Fruit fly (Drosophila melanogaster): ENCODE measurements around the gene GXIVsPLA2.

The GXIVsPLA2 gene

DNA sequence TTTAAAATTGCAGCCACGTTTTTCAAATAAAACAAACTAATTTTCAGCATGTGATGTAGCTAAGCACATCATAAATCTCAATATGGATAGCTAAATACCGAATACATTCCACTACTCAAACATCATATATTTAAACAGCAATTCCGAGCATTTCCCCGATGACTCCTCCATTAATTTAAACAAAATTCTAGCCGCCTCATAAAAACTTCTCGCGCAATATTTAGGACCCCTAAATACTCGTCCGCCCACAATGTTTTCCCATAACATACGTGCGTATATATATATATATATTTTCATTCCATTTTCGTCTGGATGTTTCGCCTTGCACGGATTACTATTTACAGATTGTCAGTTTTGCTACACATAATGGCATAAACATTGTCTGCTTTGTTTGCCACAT lies 41.1 kb downstream of the GXIVsPLA2 start:
- no peak for TF ChIP-seq Blimp-1 (GFP tag; optimal IDR thresholded peaks at IDR 0.05)
- TF ChIP-seq ss (GFP tag; optimal IDR thresholded peaks at IDR 0.05) = no peak
- TF ChIP-seq lz (GFP tag; optimal IDR thresholded peaks at IDR 0.05) = no peak
- TF ChIP-seq dac (GFP tag; optimal IDR thresholded peaks at IDR 0.05) = no peak
- no peak for TF ChIP-seq Hr38 (GFP tag; optimal IDR thresholded peaks at IDR 0.05)
- TF ChIP-seq dsx (GFP tag; optimal IDR thresholded peaks at IDR 0.05; ENCODE audit: poor library complexity, severe bottlenecking) = no peak

DNA sequence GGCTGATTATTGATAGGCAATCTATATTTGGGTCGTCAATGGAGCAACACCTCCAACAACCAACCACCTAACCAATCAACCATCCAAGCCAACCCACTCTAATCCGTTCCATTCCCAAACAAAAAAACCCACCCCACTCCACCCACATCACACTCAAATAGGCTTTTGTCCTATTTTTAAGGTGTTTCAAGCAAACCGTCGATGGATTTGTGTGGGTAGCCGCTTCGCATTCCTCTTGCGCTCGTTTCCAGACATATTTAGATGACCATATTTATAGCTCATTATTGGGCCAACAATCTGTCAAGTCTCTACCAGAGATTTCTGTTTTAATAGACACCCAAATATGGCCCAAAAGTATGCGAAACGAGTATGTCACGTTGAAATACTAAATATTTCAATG lies 43.3 kb downstream of the GXIVsPLA2 start:
- no peak for TF ChIP-seq CG3919 (GFP tag; optimal IDR thresholded peaks at IDR 0.05)
- TF ChIP-seq dac (GFP tag; optimal IDR thresholded peaks at IDR 0.05) = no peak

DNA sequence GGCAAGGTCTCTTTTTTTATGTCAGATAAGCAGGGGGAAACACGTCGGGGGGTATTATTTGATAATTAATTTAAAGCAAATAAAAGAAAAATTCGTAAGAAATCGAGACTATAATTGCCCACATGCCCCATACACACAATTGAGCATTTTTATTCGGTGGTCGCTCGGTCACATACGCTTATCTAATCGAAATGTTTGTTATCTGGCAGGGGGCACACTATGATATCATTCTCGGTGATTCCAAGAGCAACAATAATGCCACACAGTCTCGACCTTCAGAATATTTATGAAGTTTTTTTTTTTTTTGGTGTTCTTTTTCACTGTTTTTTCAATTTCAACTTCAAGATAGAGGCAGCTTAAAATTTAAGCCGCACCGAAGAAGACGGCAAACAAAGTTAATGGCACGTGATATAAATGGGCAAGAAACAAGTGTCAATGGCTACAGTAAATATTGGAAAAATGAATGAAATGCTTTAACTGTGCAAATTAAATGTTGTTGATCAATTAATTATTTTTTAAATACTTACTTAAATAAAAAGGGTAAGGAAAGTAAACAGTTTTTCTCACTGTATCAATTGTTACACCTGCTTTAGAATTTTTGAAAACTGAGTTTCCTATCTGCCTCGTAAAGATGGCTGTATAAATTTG lies 44.6 kb downstream of the GXIVsPLA2 start:
- TF ChIP-seq CG8632 (GFP tag; optimal IDR thresholded peaks at IDR 0.05) = peak; percentile 37
- TF ChIP-seq Met (GFP tag; optimal IDR thresholded peaks at IDR 0.05) = peak; percentile 32
- no peak for TF ChIP-seq CG32006 (GFP tag; optimal IDR thresholded peaks at IDR 0.05)
- TF ChIP-seq svp (GFP tag) = no peak
- TF ChIP-seq vri (GFP tag; optimal IDR thresholded peaks at IDR 0.05) = peak; percentile 76
- peak; percentile 79 for TF ChIP-seq fkh (GFP tag; optimal IDR thresholded peaks at IDR 0.05)
- peak; percentile 38 for TF ChIP-seq esn (GFP tag; optimal IDR thresholded peaks at IDR 0.05)
- peak; percentile 69 for TF ChIP-seq Eip78C (GFP tag)
- TF ChIP-seq eg (GFP tag; IDR thresholded peaks at IDR 0.05) = no peak

DNA sequence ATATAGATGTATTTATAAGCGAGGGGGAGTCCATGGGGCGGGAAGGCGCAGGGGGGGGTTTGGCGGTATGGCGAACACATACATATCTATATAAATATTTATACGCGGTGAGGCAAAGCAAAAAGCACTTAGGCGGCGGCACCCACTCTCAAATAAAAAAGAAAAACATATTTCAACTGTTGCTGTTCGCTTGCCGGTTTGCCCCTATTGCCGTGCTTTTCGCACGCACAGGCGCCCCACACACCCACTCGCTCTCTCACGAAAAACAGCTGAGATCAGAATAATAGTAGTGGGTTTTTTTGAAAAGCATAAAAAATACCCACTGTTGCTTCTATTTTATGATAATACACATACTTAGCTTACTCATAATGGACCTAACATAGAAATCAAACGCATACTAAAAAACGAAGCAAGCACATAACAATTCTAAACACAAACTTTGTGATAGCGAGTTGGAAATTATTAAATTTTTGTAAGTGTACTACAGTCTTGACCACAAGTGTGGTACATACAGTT lies 46.3 kb downstream of the GXIVsPLA2 start:
- TF ChIP-seq fkh (GFP tag; optimal IDR thresholded peaks at IDR 0.05) = peak; percentile 94
- no peak; the same call in 2 of the 3 replicates for TF ChIP-seq CG6163 (GFP tag; IDR thresholded peaks at IDR 0.05)
- TF ChIP-seq vri (GFP tag; optimal IDR thresholded peaks at IDR 0.05) = peak; percentile 59
- peak; percentile 50 for TF ChIP-seq CG31627 (GFP tag; optimal IDR thresholded peaks at IDR 0.05)
- TF ChIP-seq CG10631 (GFP tag; optimal IDR thresholded peaks at IDR 0.05) = peak; percentile 23
- TF ChIP-seq cyc (GFP tag; optimal IDR thresholded peaks at IDR 0.05) = peak; percentile 39
- TF ChIP-seq CG7368 (GFP tag; optimal IDR thresholded peaks at IDR 0.05) = no peak
- TF ChIP-seq CG3919 (GFP tag; optimal IDR thresholded peaks at IDR 0.05) = peak; percentile 45
- TF ChIP-seq CG6854 (GFP tag; optimal IDR thresholded peaks at IDR 0.05) = no peak
- no peak for TF ChIP-seq CG34406 (GFP tag; optimal IDR thresholded peaks at IDR 0.05)
- TF ChIP-seq Lpt (GFP tag; optimal IDR thresholded peaks at IDR 0.05) = peak; percentile 76
- peak; percentile 37 for TF ChIP-seq CG6792 (GFP tag; optimal IDR thresholded peaks at IDR 0.05)
- TF ChIP-seq CG10669 (GFP tag; optimal IDR thresholded peaks at IDR 0.05) = no peak
- no peak for TF ChIP-seq Eip93F (GFP tag; optimal IDR thresholded peaks at IDR 0.05)
- TF ChIP-seq OdsH (GFP tag; optimal IDR thresholded peaks at IDR 0.05) = peak; percentile 70
- TF ChIP-seq Eip75B (GFP tag; optimal IDR thresholded peaks at IDR 0.05) = no peak
- peak; percentile 60 for TF ChIP-seq Gug (GFP tag; IDR thresholded peaks at IDR 0.05)
- TF ChIP-seq Sox14 (GFP tag; optimal IDR thresholded peaks at IDR 0.05) = peak; percentile 62
- no peak for TF ChIP-seq CG9139 (GFP tag; optimal IDR thresholded peaks at IDR 0.05)
- peak; percentile 32 for TF ChIP-seq lz (GFP tag; optimal IDR thresholded peaks at IDR 0.05)
- no peak for TF ChIP-seq fd85E (GFP tag; optimal IDR thresholded peaks at IDR 0.05)
- peak; percentile 53 for TF ChIP-seq Met (GFP tag; optimal IDR thresholded peaks at IDR 0.05)
- TF ChIP-seq CG8319 (GFP tag; optimal IDR thresholded peaks at IDR 0.05) = no peak
- TF ChIP-seq spab (GFP tag; optimal IDR thresholded peaks at IDR 0.05) = no peak
- TF ChIP-seq salr (GFP tag; optimal IDR thresholded peaks at IDR 0.05) = peak in 1 of 2 experiments; percentile 60
- no peak for TF ChIP-seq CG11762 (GFP tag; optimal IDR thresholded peaks at IDR 0.05; ENCODE audit: insufficient read depth)
- TF ChIP-seq ss (GFP tag; optimal IDR thresholded peaks at IDR 0.05) = no peak
- TF ChIP-seq dac (GFP tag; optimal IDR thresholded peaks at IDR 0.05) = peak; percentile 61
- no peak for TF ChIP-seq CG11902 (GFP tag; optimal IDR thresholded peaks at IDR 0.05)
- TF ChIP-seq pdm3 (GFP tag; optimal IDR thresholded peaks at IDR 0.05) = peak; percentile 80
- no peak for TF ChIP-seq CG1621 (tag; optimal IDR thresholded peaks at IDR 0.05)
- peak; percentile 9 for TF ChIP-seq CG3032 (tag; optimal IDR thresholded peaks at IDR 0.05)
- TF ChIP-seq Hr38 (GFP tag; optimal IDR thresholded peaks at IDR 0.05) = peak; percentile 16
- no peak for TF ChIP-seq fd59A (GFP tag; optimal IDR thresholded peaks at IDR 0.05)
- peak; percentile 50 for TF ChIP-seq Hr39 (GFP tag; optimal IDR thresholded peaks at IDR 0.05)
- peak; percentile 91 for TF ChIP-seq CG15336 (GFP tag; IDR thresholded peaks at IDR 0.05)

Data from whole organism, prepupa.